Fruit fly (Drosophila melanogaster) whole organism: ENCODE data around the gene WDR79.

Experiments
- Dll ChIP-seq: fragments of >200 bp; optimal IDR thresholded peaks from 2 replicates; lab custom pipeline; 2017
- pan ChIP-seq: fragments of >200 bp; optimal IDR thresholded peaks from 2 replicates; lab custom pipeline; 2017

DNA sequence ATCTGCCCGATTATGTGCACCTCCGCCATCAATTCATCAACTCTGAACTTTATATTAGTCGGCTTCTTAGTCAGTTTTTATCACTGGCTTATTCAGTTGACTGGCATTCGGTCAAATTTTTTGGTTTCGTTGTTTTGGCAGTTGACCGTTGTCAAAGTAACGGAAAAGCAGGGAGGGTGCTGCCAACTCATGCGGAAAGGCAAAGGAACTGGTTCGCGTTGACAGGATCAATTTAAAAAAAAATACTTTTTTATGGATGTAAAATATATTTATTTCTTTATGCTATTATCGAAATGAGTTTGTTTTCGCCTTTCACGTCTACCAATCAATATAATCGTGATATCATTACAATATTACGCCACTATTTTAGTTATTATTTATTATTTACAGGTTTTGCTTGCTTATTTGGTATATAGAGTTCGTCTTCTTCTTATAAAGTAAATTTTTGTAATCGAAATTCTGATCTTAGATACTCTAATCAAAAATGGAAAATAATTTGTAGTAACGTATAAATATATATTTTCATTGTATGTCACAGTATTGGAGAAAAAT, 3.0 kb upstream of the WDR79 start, which contains the start of the genes B9d2, tctn and CG9222:
- TF ChIP-seq pan (lab: Kevin White, UChicago) (no peak), Dll (lab: Kevin White, UChicago) (no peak)
